Fruit fly (Drosophila melanogaster): ENCODE results near the gene Sema1a.

DNA sequence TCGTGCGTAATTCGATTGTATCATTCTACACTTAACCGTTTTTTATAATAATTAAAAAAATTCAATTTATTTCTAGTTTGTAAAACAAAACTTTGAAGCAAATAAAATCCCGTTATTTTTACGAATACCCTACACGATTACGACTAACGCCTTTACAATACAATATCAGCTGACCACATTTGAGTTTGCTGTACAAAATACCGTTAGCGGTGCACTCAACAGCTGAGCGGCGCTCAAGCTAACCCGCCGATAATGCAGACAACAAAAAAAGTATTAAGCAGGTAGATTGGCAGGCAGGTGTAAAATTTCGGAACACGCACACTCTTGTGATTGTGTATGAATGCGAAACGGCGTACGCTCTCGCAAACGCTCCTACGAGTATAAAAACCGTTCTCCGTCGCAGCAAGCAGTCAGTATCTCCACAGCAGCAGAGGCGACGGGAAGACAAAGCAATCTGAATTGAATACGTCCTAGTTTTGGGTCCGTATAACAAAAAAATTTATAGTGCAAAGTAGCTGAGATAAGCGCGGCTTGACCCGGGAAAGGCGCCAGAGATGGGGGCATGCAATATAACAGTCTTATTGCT is 20.1 kb upstream of the Sema1a start, which contains the start of gene Acer:
- TF ChIP-seq CTCF (optimal IDR thresholded peaks at IDR 0.05) = no peak
- TF ChIP-seq CG8478 (optimal IDR thresholded peaks at IDR 0.05) = no peak

All from S2 (cell line).